In the genomic region with DNA sequence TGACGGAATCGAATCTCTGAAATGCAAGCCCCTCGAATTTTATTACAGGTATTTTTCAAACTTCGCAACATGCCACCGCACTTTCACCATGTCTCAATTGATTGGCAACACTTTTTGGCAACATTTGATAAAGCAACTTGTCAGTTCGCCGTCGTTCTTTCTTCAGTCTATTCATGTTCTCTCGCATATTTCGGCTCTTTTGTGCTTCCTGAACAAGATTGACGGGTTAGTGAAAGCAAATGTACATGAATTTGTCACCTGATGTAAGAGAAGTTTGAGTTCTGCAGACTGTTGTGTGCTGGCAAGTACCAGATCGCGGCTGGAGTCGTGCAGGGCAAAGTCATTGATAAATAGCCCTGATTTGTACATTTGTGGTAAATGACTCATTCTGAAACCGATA, we compare ENCODE assay signal across 2 worm cellular contexts.
TF ChIP-seq lines count a peak whose summit lies in the region.

No protein-coding gene starts in this region.

TF ChIP-seq in whole organism, L4 larva, 104 proteins besides CTCF, POLR2A, EP300 and RAD21 (continues in another document):
- TF ChIP-seq hmg-1.1 (GFP tag; IDR thresholded peaks at IDR 0.05; lab: Robert Waterston, UW) (no peak), dve-1 (tag; optimal IDR thresholded peaks at IDR 0.05; lab: Kevin White, UChicago; ENCODE audit: insufficient read depth) (no peak), rbr-2 (tag; optimal IDR thresholded peaks at IDR 0.05; lab: Kevin White, UChicago) (no peak), dpl-1 (GFP tag; optimal IDR thresholded peaks at IDR 0.05; lab: Kevin White, UChicago) (no peak), nhr-76 (tag; optimal IDR thresholded peaks at IDR 0.05; lab: Kevin White, UChicago) (no peak), nhr-25 (tag; optimal IDR thresholded peaks at IDR 0.05; lab: Kevin White, UChicago; ENCODE audit: borderline replicate concordance, insufficient read depth) (no peak), T20F7.1 (GFP tag; optimal IDR thresholded peaks at IDR 0.05; lab: Kevin White, UChicago) (no peak), hlh-11 (tag; optimal IDR thresholded peaks at IDR 0.05; lab: Kevin White, UChicago) (peak; percentile 60), aha-1 (tag; lab: Kevin White, UChicago) (peak; percentile 16), zfp-2 (tag; optimal IDR thresholded peaks at IDR 0.05; lab: Kevin White, UChicago) (no peak), ceh-28 (tag; optimal IDR thresholded peaks at IDR 0.05; lab: Kevin White, UChicago) (no peak), Y105C5A.15 (GFP tag; IDR thresholded peaks at IDR 0.05; lab: Robert Waterston, UW) (no peak), lin-15B (tag; optimal IDR thresholded peaks at IDR 0.05; lab: Kevin White, UChicago) (no peak), mes-2 (tag; optimal IDR thresholded peaks at IDR 0.05; lab: Kevin White, UChicago; ENCODE audit: poor library complexity, severe bottlenecking) (no peak), attf-4 (tag; optimal IDR thresholded peaks at IDR 0.05; lab: Kevin White, UChicago) (no peak), egl-43 (GFP tag; IDR thresholded peaks at IDR 0.05; lab: Robert Waterston, UW) (no peak), daf-16 (GFP tag; optimal IDR thresholded peaks at IDR 0.05; lab: Kevin White, UChicago) (peak in 1 of 2 experiments; percentile 38), daf-16 (tag; optimal IDR thresholded peaks at IDR 0.05; lab: Kevin White, UChicago) (no peak), tra-1 (GFP tag; IDR thresholded peaks at IDR 0.05; lab: Robert Waterston, UW) (peak; percentile 90), zfp-3 (GFP tag; conservative IDR thresholded peaks at IDR 0.05; lab: Robert Waterston, UW) (no peak), ceh-32 (tag; optimal IDR thresholded peaks at IDR 0.05; lab: Kevin White, UChicago; ENCODE audit: poor library complexity) (no peak), nhr-28 (tag; optimal IDR thresholded peaks at IDR 0.05; lab: Kevin White, UChicago) (no peak), sdz-12 (GFP tag; optimal IDR thresholded peaks at IDR 0.05; lab: Kevin White, UChicago) (no peak), snpc-1.2 (GFP tag; IDR thresholded peaks at IDR 0.05; lab: Robert Waterston, UW) (no peak), arid-1 (GFP tag; conservative IDR thresholded peaks at IDR 0.05; lab: Robert Waterston, UW) (no peak), nhr-48 (tag; optimal IDR thresholded peaks at IDR 0.05; lab: Kevin White, UChicago) (peak; percentile 60), mxl-2 (GFP tag; conservative IDR thresholded peaks at IDR 0.05; lab: Robert Waterston, UW) (no peak), ceh-44 (GFP tag; IDR thresholded peaks at IDR 0.05; lab: Robert Waterston, UW) (no peak), ztf-7 (tag; optimal IDR thresholded peaks at IDR 0.05; lab: Kevin White, UChicago) (no peak), mdt-29 (GFP tag; IDR thresholded peaks at IDR 0.05; lab: Robert Waterston, UW) (no peak; the same call in 1 of the 2 replicates), dmd-6 (GFP tag; IDR thresholded peaks at IDR 0.05; lab: Robert Waterston, UW) (peak; percentile 96), lin-13 (GFP tag; optimal IDR thresholded peaks at IDR 0.05; lab: Kevin White, UChicago) (no peak), nhr-41 (GFP tag; IDR thresholded peaks at IDR 0.05; lab: Robert Waterston, UW) (no peak), nhr-111 (GFP tag; optimal IDR thresholded peaks at IDR 0.05; lab: Kevin White, UChicago) (no peak), skn-1 (tag; optimal IDR thresholded peaks at IDR 0.05; lab: Kevin White, UChicago) (no peak), dmd-9 (GFP tag; IDR thresholded peaks at IDR 0.05; lab: Robert Waterston, UW) (no peak), php-3 (GFP tag; IDR thresholded peaks at IDR 0.05; lab: Robert Waterston, UW) (peak; percentile 11; the same call in 1 of the 2 replicates), ceh-20 (GFP tag; IDR thresholded peaks at IDR 0.05; lab: Robert Waterston, UW) (no peak), lin-39 (tag; optimal IDR thresholded peaks at IDR 0.05; lab: Kevin White, UChicago) (no peak), Y48G9A.11 (GFP tag; IDR thresholded peaks at IDR 0.05; lab: Robert Waterston, UW) (no peak), lin-38 (GFP tag; IDR thresholded peaks at IDR 0.05; lab: Robert Waterston, UW) (no peak), egl-27 (tag; optimal IDR thresholded peaks at IDR 0.05; lab: Kevin White, UChicago) (no peak), gei-8 (GFP tag; optimal IDR thresholded peaks at IDR 0.05; lab: Kevin White, UChicago) (no peak), zip-11 (GFP tag; IDR thresholded peaks at IDR 0.05; lab: Robert Waterston, UW) (no peak), duxl-1 (tag; optimal IDR thresholded peaks at IDR 0.05; lab: Kevin White, UChicago; ENCODE audit: poor library complexity) (no peak)

TF ChIP-seq in whole organism, young adult, 124 proteins besides CTCF, POLR2A, EP300 and RAD21:
- TF ChIP-seq ets-4 (GFP tag; optimal IDR thresholded peaks at IDR 0.05; lab: Kevin White, UChicago) (peak; percentile 47), nhr-80 (tag; optimal IDR thresholded peaks at IDR 0.05; lab: Kevin White, UChicago) (peak; percentile 96), nfyb-1 (GFP tag; IDR thresholded peaks at IDR 0.05; lab: Robert Waterston, UW) (no peak), chd-7 (tag; optimal IDR thresholded peaks at IDR 0.05; lab: Kevin White, UChicago) (peak; percentile 13), ztf-22 (GFP tag; optimal IDR thresholded peaks at IDR 0.05; lab: Kevin White, UChicago) (peak; percentile 70), ekl-4 (GFP tag; IDR thresholded peaks at IDR 0.05; lab: Robert Waterston, UW) (peak; percentile 12; the same call in 1 of the 2 replicates), unc-62 (GFP tag; optimal IDR thresholded peaks at IDR 0.05; lab: Kevin White, UChicago) (peak; percentile 76), lin-54 (GFP tag; optimal IDR thresholded peaks at IDR 0.05; lab: Kevin White, UChicago) (no peak), F57A8.1 (GFP tag; optimal IDR thresholded peaks at IDR 0.05; lab: Kevin White, UChicago) (no peak), sptf-2 (GFP tag; optimal IDR thresholded peaks at IDR 0.05; lab: Kevin White, UChicago) (no peak), dox-1 (GFP tag; IDR thresholded peaks at IDR 0.05; lab: Robert Waterston, UW) (peak; percentile 58; the same call in 1 of the 2 replicates), nhr-90 (tag; optimal IDR thresholded peaks at IDR 0.05; lab: Kevin White, UChicago) (peak; percentile 12), let-607 (tag; optimal IDR thresholded peaks at IDR 0.05; lab: Kevin White, UChicago) (peak; percentile 86 to 92), atf-7 (tag; optimal IDR thresholded peaks at IDR 0.05; lab: Kevin White, UChicago) (peak; percentile 29), hmg-20 (GFP tag; IDR thresholded peaks at IDR 0.05; lab: Robert Waterston, UW) (no peak), K12H6.12 (tag; optimal IDR thresholded peaks at IDR 0.05; lab: Kevin White, UChicago) (no peak)
